Worm (Caenorhabditis elegans): Measurements from ENCODE around the gene sgt-1.
"Not testable (repeated sequence)": the region's sequence is repeated elsewhere in the genome, so short reads cannot be mapped to it uniquely, and the experiment has no call there.

DNA sequence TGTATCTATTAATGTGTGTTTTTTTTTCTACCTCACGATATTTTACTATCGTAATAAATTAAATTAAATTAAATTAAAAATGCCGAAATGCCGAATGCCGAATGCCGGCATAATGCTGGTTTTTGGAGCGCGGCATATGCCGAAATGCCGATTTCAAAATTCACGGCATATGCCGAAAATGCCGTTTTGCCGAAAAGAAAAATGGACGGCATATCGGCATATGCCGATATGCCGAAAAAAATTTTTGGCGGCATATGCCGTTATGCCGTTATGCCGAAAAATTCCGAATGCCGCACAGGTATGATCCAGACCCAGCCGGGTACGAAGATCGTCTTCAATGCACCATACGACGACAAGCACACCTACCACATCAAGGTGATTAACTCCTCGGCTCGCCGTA is 5.1 kb downstream of the sgt-1 start, which contains the start of gene msp-32:
- not testable (repeated sequence) for TF ChIP-seq ceh-91 (GFP tag; IDR thresholded peaks at IDR 0.05); pha-4 (tag; optimal IDR thresholded peaks at IDR 0.05); hmg-20 (GFP tag; IDR thresholded peaks at IDR 0.05); tbp1 (GFP tag; optimal IDR thresholded peaks at IDR 0.05); rpc-1 (optimal IDR thresholded peaks at IDR 0.05); rpc-1 (tag; optimal IDR thresholded peaks at IDR 0.05); him-1 (tag; optimal IDR thresholded peaks at IDR 0.05); unc-62 (GFP tag; optimal IDR thresholded peaks at IDR 0.05); Y95B8A.8 (GFP tag; IDR thresholded peaks at IDR 0.05); nhr-27 (tag; optimal IDR thresholded peaks at IDR 0.05); lin-54 (GFP tag; optimal IDR thresholded peaks at IDR 0.05); ztf-6 (GFP tag; IDR thresholded peaks at IDR 0.05); F10E7.11 (tag; optimal IDR thresholded peaks at IDR 0.05); nfya-1 (tag; optimal IDR thresholded peaks at IDR 0.05; ENCODE audit: borderline replicate concordance, insufficient read depth)
